Fruit fly (Drosophila melanogaster): Measurements from ENCODE around the gene CG34043.
A peak's percentile ranks its signal among the peaks of the same experiment; 100 is the strongest.

CG34043 gene

DNA sequence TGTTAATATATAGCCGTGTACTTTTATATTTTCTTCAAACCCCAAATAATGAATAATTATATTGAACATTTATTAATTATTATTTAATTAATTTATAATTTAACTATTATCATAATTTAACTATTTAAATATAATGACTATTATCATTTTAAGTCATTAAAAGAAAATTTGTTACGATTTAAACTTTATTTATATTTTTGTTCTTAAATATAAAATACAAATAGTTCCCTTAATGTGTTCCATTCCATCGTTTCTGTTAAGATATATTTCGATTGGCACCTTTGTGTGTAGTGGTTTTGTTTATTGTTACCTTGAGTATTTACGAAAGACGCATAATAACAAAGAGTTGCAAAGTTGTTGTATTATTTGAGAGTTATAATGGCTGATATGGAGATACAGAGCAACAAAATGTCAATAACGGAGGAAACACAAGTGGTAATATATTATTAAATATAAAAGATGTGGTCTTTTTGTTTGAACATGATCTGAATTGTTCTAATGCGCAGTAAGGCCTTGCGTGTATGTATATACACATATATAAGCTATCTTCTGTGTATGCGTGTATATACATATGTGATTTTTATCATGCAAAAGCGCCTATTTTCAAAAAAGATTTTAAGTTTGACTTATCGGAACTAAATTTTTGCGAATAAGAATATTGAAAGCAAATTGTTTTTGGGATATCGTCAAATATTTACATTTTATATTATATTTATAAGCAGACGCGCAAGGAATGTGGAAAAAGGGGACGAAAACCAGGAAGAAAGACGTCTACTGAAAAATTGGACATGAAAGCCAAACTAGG lies 16.6 kb downstream of the CG34043 start, which contains the start of gene REPTOR-BP (continued):
- TF ChIP-seq CG30020 (tag; optimal IDR thresholded peaks at IDR 0.05) (peak; percentile 97), CG1603 (tag; optimal IDR thresholded peaks at IDR 0.05) (peak; percentile 99), PHDP (tag; optimal IDR thresholded peaks at IDR 0.05) (no peak), CG13624 (GFP tag; optimal IDR thresholded peaks at IDR 0.05) (peak; percentile 82), Fer2 (tag; optimal IDR thresholded peaks at IDR 0.05) (no peak), Dll (GFP tag; IDR thresholded peaks at IDR 0.05; ENCODE audit: partially characterized antibody) (no peak), Adf1 (GFP tag; IDR thresholded peaks at IDR 0.05) (no peak), tap (tag; optimal IDR thresholded peaks at IDR 0.05) (no peak), CG18476 (GFP tag; optimal IDR thresholded peaks at IDR 0.05) (no peak), CG11093 (GFP tag; IDR thresholded peaks at IDR 0.05) (no peak), Camta (GFP tag; optimal IDR thresholded peaks at IDR 0.05) (no peak), CG10267 (tag; optimal IDR thresholded peaks at IDR 0.05) (no peak), D (optimal IDR thresholded peaks at IDR 0.05) (no peak), D (GFP tag; optimal IDR thresholded peaks at IDR 0.05) (no peak), E2f2 (GFP tag; IDR thresholded peaks at IDR 0.05) (peak; percentile 58), p53 (GFP tag; optimal IDR thresholded peaks at IDR 0.05) (no peak), Hand (GFP tag; optimal IDR thresholded peaks at IDR 0.05) (no peak), croc (GFP tag; conservative IDR thresholded peaks at IDR 0.05) (no peak), al (GFP tag; IDR thresholded peaks at IDR 0.05) (no peak), CG11695 (GFP tag; IDR thresholded peaks at IDR 0.05) (no peak), eyg (GFP tag; optimal IDR thresholded peaks at IDR 0.05) (no peak), jigr1 (GFP tag; IDR thresholded peaks at IDR 0.05) (no peak), lbe (GFP tag; optimal IDR thresholded peaks at IDR 0.05) (peak; percentile 71), HLH54F (GFP tag; optimal IDR thresholded peaks at IDR 0.05) (no peak), Elba2 (GFP tag; optimal IDR thresholded peaks at IDR 0.05) (peak; percentile 48), Ets97D (GFP tag; optimal IDR thresholded peaks at IDR 0.05) (no peak), CG17568 (GFP tag; optimal IDR thresholded peaks at IDR 0.05) (peak; percentile 14), CG10543 (GFP tag; optimal IDR thresholded peaks at IDR 0.05) (no peak), CG17361 (GFP tag; IDR thresholded peaks at IDR 0.05) (peak; percentile 22; the same call in 1 of the 3 replicates), pros (GFP tag; optimal IDR thresholded peaks at IDR 0.05) (no peak), pita (GFP tag; optimal IDR thresholded peaks at IDR 0.05) (no peak), CG17385 (GFP tag; optimal IDR thresholded peaks at IDR 0.05) (no peak), CG6654 (GFP tag; optimal IDR thresholded peaks at IDR 0.05) (no peak), Lhr (GFP tag; optimal IDR thresholded peaks at IDR 0.05) (no peak), D19A (tag; optimal IDR thresholded peaks at IDR 0.05) (no peak), CoRest (tag; optimal IDR thresholded peaks at IDR 0.05) (no peak), toy (GFP tag; IDR thresholded peaks at IDR 0.05) (no peak), CG31441 (GFP tag; IDR thresholded peaks at IDR 0.05) (no peak), sens (GFP tag) (peak; percentile 59), lov (optimal IDR thresholded peaks at IDR 0.05) (no peak), lov (GFP tag; IDR thresholded peaks at IDR 0.05) (no peak), chif (GFP tag; optimal IDR thresholded peaks at IDR 0.05) (no peak), h (optimal IDR thresholded peaks at IDR 0.05) (no peak), eve (GFP tag; optimal IDR thresholded peaks at IDR 0.05) (peak in 1 of 2 experiments; percentile 44), trem (tag; optimal IDR thresholded peaks at IDR 0.05) (no peak), CG31388 (GFP tag; optimal IDR thresholded peaks at IDR 0.05) (no peak), hbn (GFP tag; IDR thresholded peaks at IDR 0.05; ENCODE audit: partially characterized antibody) (no peak), Neu2 (GFP tag; optimal IDR thresholded peaks at IDR 0.05; ENCODE audit: borderline replicate concordance) (no peak), abd-A (tag; optimal IDR thresholded peaks at IDR 0.05) (no peak), luna (GFP tag; optimal IDR thresholded peaks at IDR 0.05) (no peak), CG12236 (GFP tag; optimal IDR thresholded peaks at IDR 0.05) (no peak)
